Worm (Caenorhabditis elegans) whole organism, L1 larva: ENCODE measurements around the gene ttr-21.
A peak's percentile ranks its signal among the peaks of the same experiment; 100 is the strongest.

Source experiments
- elt-2 ChIP-seq: sonication (generic microtip); optimal IDR thresholded peaks from 2 replicates; lab custom pipeline; 2016; ENCODE audit warnings: missing genetic modification characterization, mild to moderate bottlenecking, inconsistent platforms, missing compliant biosample characterization, missing genetic modification reagents
- lir-3 ChIP-seq: sonication (generic microtip); optimal IDR thresholded peaks from 2 replicates; lab custom pipeline; 2016; ENCODE audit warnings: mild to moderate bottlenecking, missing genetic modification characterization, moderate library complexity, missing compliant biosample characterization; ENCODE audit not compliant: poor library complexity
- nhr-28 ChIP-seq: fragments of 150-350 bp; optimal IDR thresholded peaks from 2 replicates; lab custom pipeline; 2014; ENCODE audit warnings: missing biosample characterization, missing genetic modification characterization
- nhr-77 ChIP-seq: fragments of 150-350 bp; optimal IDR thresholded peaks from 2 replicates; lab custom pipeline; 2014; ENCODE audit warnings: missing biosample characterization, missing genetic modification characterization
- nhr-84 ChIP-seq: sonication (generic microtip); optimal IDR thresholded peaks from 2 replicates; lab custom pipeline; 2017; ENCODE audit warnings: missing biosample characterization, missing genetic modification characterization
- tbx-2 ChIP-seq: sonication (generic microtip); optimal IDR thresholded peaks from 2 replicates; lab custom pipeline; 2016; ENCODE audit warnings: missing genetic modification characterization, missing compliant biosample characterization

DNA sequence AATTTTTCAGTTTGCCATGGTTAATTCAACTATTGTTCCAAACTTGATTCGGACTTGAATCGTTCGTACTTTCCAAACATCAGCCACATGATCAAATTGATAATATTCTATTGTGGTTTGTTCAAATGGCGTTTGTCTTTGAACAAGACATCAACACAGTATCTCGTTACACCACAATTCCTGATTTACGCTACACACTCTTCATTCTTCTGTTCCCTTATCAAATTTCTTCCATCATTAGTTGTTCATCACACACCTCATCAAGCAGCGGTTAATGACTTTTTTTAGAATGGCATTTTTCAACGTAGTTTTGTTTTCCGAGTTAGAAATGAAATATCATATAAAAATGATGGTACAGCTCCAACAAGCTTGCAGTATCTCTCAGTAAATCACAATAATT, 24.0 kb upstream of the ttr-21 start:
- TF ChIP-seq elt-2 (tag; lab: Kevin White, UChicago) (peak; percentile 76), tbx-2 (no peak), nhr-84 (tag; lab: Kevin White, UChicago) (no peak), nhr-77 (tag; lab: Kevin White, UChicago) (no peak), lir-3 (tag; lab: Kevin White, UChicago) (no peak), nhr-28 (tag; lab: Kevin White, UChicago) (no peak)
